Fruit fly (Drosophila melanogaster) whole organism, embryonic: ENCODE measurements around the gene CG9302.

Source experiments
- BtbVII ChIP-seq: fragments of 200-800 bp; sonication (Bioruptor generic); optimal IDR thresholded peaks from 3 replicates; lab custom pipeline; 2017; ENCODE audit warnings: missing biosample characterization, mild to moderate bottlenecking, missing genetic modification characterization
- CG11093 ChIP-seq: fragments of 200-800 bp; sonication (Bioruptor generic); IDR thresholded peaks from 3 replicates; pipeline ENCODE4 v1.3.6; 2022; ENCODE audit warnings: missing biosample characterization, missing genetic modification characterization
- CG11456 ChIP-seq: fragments of 200-800 bp; sonication (Bioruptor generic); IDR thresholded peaks from 3 replicates; pipeline ENCODE4 v1.3.6; 2022; ENCODE audit warnings: missing biosample characterization, missing genetic modification characterization
- CG11723 ChIP-seq: fragments of 200-800 bp; sonication (Bioruptor generic); optimal IDR thresholded peaks from 2 replicates; lab custom pipeline; 2017; ENCODE audit warnings: missing biosample characterization, mild to moderate bottlenecking, missing genetic modification characterization
- CG12155 ChIP-seq: fragments of 200-800 bp; sonication (Bioruptor generic); optimal IDR thresholded peaks from 3 replicates; lab custom pipeline; 2016; ENCODE audit warnings: missing biosample characterization, missing genetic modification characterization
- CG12659 ChIP-seq: fragments of 200-800 bp; sonication (Bioruptor generic); optimal IDR thresholded peaks from 3 replicates; lab custom pipeline; 2017; ENCODE audit warnings: mild to moderate bottlenecking, missing biosample characterization, missing genetic modification reagents, missing genetic modification characterization
- CG14710 ChIP-seq: fragments of 200-800 bp; sonication (Bioruptor generic); optimal IDR thresholded peaks from 3 replicates; lab custom pipeline; 2019; ENCODE audit warnings: missing biosample characterization, mild to moderate bottlenecking, missing genetic modification characterization, moderate library complexity
- CG17361 ChIP-seq: fragments of 200-800 bp; sonication (Bioruptor generic); IDR thresholded peaks from 3 replicates; pipeline ENCODE4 v1.3.6; 2022; ENCODE audit warnings: missing biosample characterization, missing genetic modification characterization
- CG2678 ChIP-seq: fragments of 200-800 bp; sonication (Bioruptor generic); optimal IDR thresholded peaks from 3 replicates; lab custom pipeline; 2019; ENCODE audit warnings: missing biosample characterization, mild to moderate bottlenecking, missing genetic modification characterization, moderate library complexity
- CG3407 ChIP-seq: fragments of 200-800 bp; sonication (Bioruptor generic); optimal IDR thresholded peaks from 2 replicates; lab custom pipeline; 2018; ENCODE audit warnings: missing biosample characterization, mild to moderate bottlenecking, missing genetic modification characterization
- CG3847 ChIP-seq: fragments of 200-800 bp; sonication (Bioruptor generic); IDR thresholded peaks from 2 replicates; pipeline ENCODE4 v1.3.6; 2022; ENCODE audit warnings: missing biosample characterization, missing genetic modification characterization
- CG3995 ChIP-seq: fragments of 200-800 bp; sonication (Bioruptor generic); optimal IDR thresholded peaks from 3 replicates; lab custom pipeline; 2016; ENCODE audit warnings: missing biosample characterization, missing genetic modification characterization
- CG6683 ChIP-seq: fragments of 200-800 bp; sonication (Bioruptor generic); optimal IDR thresholded peaks from 2 replicates; lab custom pipeline; 2017; ENCODE audit warnings: missing biosample characterization, mild to moderate bottlenecking, missing genetic modification characterization, missing genetic modification reagents
- CG7271 ChIP-seq: fragments of 200-800 bp; sonication (Bioruptor generic); optimal IDR thresholded peaks from 2 replicates; lab custom pipeline; 2018; ENCODE audit warnings: missing biosample characterization, mild to moderate bottlenecking, missing genetic modification characterization, moderate library complexity
- CG7372 ChIP-seq: fragments of 200-800 bp; sonication (Bioruptor generic); IDR thresholded peaks from 2 replicates; pipeline ENCODE4 v1.3.6; 2022; ENCODE audit warnings: missing biosample characterization, missing genetic modification characterization
- CG7839 ChIP-seq: fragments of 200-800 bp; sonication (Bioruptor generic); optimal IDR thresholded peaks from 3 replicates; lab custom pipeline; 2018; ENCODE audit warnings: missing biosample characterization, mild to moderate bottlenecking, missing genetic modification characterization, moderate library complexity
- CG7963 ChIP-seq: fragments of 200-800 bp; sonication (Bioruptor generic); IDR thresholded peaks from 3 replicates; pipeline ENCODE4 v1.3.6; 2022; ENCODE audit warnings: missing biosample characterization, missing genetic modification characterization; ENCODE audit not compliant: partially characterized antibody
- CG8388 ChIP-seq: fragments of 200-800 bp; sonication (Bioruptor generic); optimal IDR thresholded peaks from 2 replicates; lab custom pipeline; 2019; ENCODE audit warnings: missing biosample characterization, mild to moderate bottlenecking, missing genetic modification characterization, moderate library complexity
- CG9437 ChIP-seq: fragments of 200-800 bp; sonication (Bioruptor generic); optimal IDR thresholded peaks from 2 replicates; lab custom pipeline; 2018; ENCODE audit warnings: missing biosample characterization, mild to moderate bottlenecking, missing genetic modification characterization
- CG9609 ChIP-seq: fragments of 200-800 bp; sonication (Bioruptor generic); optimal IDR thresholded peaks from 3 replicates; lab custom pipeline; 2016; ENCODE audit warnings: missing biosample characterization, missing genetic modification characterization
- CkIIα-i1 ChIP-seq: fragments of 200-800 bp; sonication (Bioruptor generic); IDR thresholded peaks from 2 replicates; pipeline ENCODE4 v1.3.6; 2022; ENCODE audit warnings: missing biosample characterization, missing genetic modification characterization
- D19B ChIP-seq: fragments of 200-800 bp; sonication (Bioruptor generic); optimal IDR thresholded peaks from 2 replicates; lab custom pipeline; 2017; ENCODE audit warnings: missing biosample characterization, mild to moderate bottlenecking, missing genetic modification characterization
- Dll ChIP-seq: fragments of 200-800 bp; sonication (Bioruptor generic); IDR thresholded peaks from 4 replicates; pipeline ENCODE4 v1.3.6; 2022; ENCODE audit warnings: missing biosample characterization, missing genetic modification characterization; ENCODE audit not compliant: partially characterized antibody
- Eip74EF ChIP-seq, 2 experiments: fragments of 200-800 bp in 1 of 2; fragments of >200 bp in 1 of 2; sonication (Bioruptor generic) in 1 of 2; optimal IDR thresholded peaks; 2 replicates each; lab custom pipeline; 2017 to 2019; ENCODE audit warnings: missing biosample characterization in 2 of 2, missing genetic modification characterization in 2 of 2, mild to moderate bottlenecking in 1 of 2, moderate library complexity in 1 of 2
- Hand ChIP-seq: fragments of 200-800 bp; sonication (Bioruptor generic); optimal IDR thresholded peaks from 2 replicates; lab custom pipeline; 2017; ENCODE audit warnings: mild to moderate bottlenecking, missing biosample characterization, missing genetic modification reagents, missing genetic modification characterization
- Hmr ChIP-seq: fragments of 200-800 bp; sonication (Bioruptor generic); optimal IDR thresholded peaks from 3 replicates; lab custom pipeline; 2017; ENCODE audit warnings: mild to moderate bottlenecking, missing biosample characterization, missing genetic modification reagents, missing genetic modification characterization
- Jarid2 ChIP-seq: fragments of 200-800 bp; sonication (Bioruptor generic); optimal IDR thresholded peaks from 3 replicates; lab custom pipeline; 2017; ENCODE audit warnings: mild to moderate bottlenecking, missing biosample characterization, missing genetic modification reagents, missing genetic modification characterization
- NK7.1 ChIP-seq: fragments of 200-800 bp; sonication (Bioruptor generic); optimal IDR thresholded peaks from 3 replicates; lab custom pipeline; 2016; ENCODE audit warnings: missing biosample characterization, missing genetic modification characterization
- Sox102F ChIP-seq: fragments of 200-800 bp; sonication (Bioruptor generic); optimal IDR thresholded peaks from 2 replicates; lab custom pipeline; 2018; ENCODE audit warnings: missing biosample characterization, mild to moderate bottlenecking, missing genetic modification characterization, moderate library complexity
- dan ChIP-seq: fragments of 200-800 bp; sonication (Bioruptor generic); IDR thresholded peaks from 2 replicates; pipeline ENCODE4 v1.3.6; 2022; ENCODE audit warnings: missing biosample characterization, missing genetic modification characterization
- dati ChIP-seq: fragments of 200-800 bp; sonication (Bioruptor generic); IDR thresholded peaks from 2 replicates; pipeline ENCODE4 v1.3.6; 2022; ENCODE audit warnings: missing biosample characterization, missing genetic modification characterization
- gcm ChIP-seq: fragments of 200-800 bp; sonication (Bioruptor generic); optimal IDR thresholded peaks from 2 replicates; lab custom pipeline; 2019; ENCODE audit warnings: missing biosample characterization, mild to moderate bottlenecking, missing genetic modification characterization, moderate library complexity
- gcm2 ChIP-seq: fragments of 200-800 bp; sonication (Bioruptor generic); optimal IDR thresholded peaks from 2 replicates; lab custom pipeline; 2016; ENCODE audit warnings: missing biosample characterization, missing genetic modification characterization
- gt ChIP-seq: fragments of 200-800 bp; sonication (Bioruptor generic); IDR thresholded peaks from 2 replicates; pipeline ENCODE4 v1.3.6; 2022; ENCODE audit warnings: missing biosample characterization, missing genetic modification characterization
- hkb ChIP-seq, 2 experiments: fragments of 200-800 bp in 1 of 2; fragments of >200 bp in 1 of 2; sonication (Bioruptor generic) in 1 of 2; IDR thresholded peaks in 1 of 2; optimal IDR thresholded peaks in 1 of 2; 2 replicates each; pipeline versions ENCODE4 v1.3.6 to Lab custom; 2017 to 2022; ENCODE audit warnings: missing biosample characterization in 1 of 2, missing genetic modification characterization in 1 of 2
- inv ChIP-seq: fragments of 200-800 bp; sonication (Bioruptor generic); IDR thresholded peaks from 2 replicates; pipeline ENCODE4 v1.3.6; 2022; ENCODE audit warnings: missing biosample characterization, missing genetic modification characterization; ENCODE audit not compliant: partially characterized antibody
- kah ChIP-seq: fragments of 200-800 bp; sonication (Bioruptor generic); optimal IDR thresholded peaks from 2 replicates; lab custom pipeline; 2018; ENCODE audit warnings: missing biosample characterization, mild to moderate bottlenecking, missing genetic modification characterization
- knrl ChIP-seq: fragments of 200-800 bp; sonication (Bioruptor generic); IDR thresholded peaks from 3 replicates; pipeline ENCODE4 v1.3.6; 2022; ENCODE audit warnings: missing biosample characterization, missing genetic modification characterization; ENCODE audit not compliant: partially characterized antibody
- nerfin-2 ChIP-seq: fragments of 200-800 bp; sonication (Bioruptor generic); IDR thresholded peaks from 2 replicates; pipeline ENCODE4 v1.3.6; 2022; ENCODE audit warnings: missing biosample characterization, missing genetic modification characterization; ENCODE audit not compliant: partially characterized antibody
- odd ChIP-seq: fragments of 200-800 bp; sonication (Bioruptor generic); optimal IDR thresholded peaks from 2 replicates; lab custom pipeline; 2017; ENCODE audit warnings: missing biosample characterization, mild to moderate bottlenecking, missing genetic modification characterization
- pfk ChIP-seq: fragments of 200-800 bp; sonication (Bioruptor generic); optimal IDR thresholded peaks from 2 replicates; lab custom pipeline; 2018; ENCODE audit warnings: missing biosample characterization, mild to moderate bottlenecking, missing genetic modification characterization, moderate library complexity
- sd ChIP-seq: fragments of 200-800 bp; sonication (Bioruptor generic); optimal IDR thresholded peaks from 3 replicates; lab custom pipeline; 2018; ENCODE audit warnings: missing biosample characterization, mild to moderate bottlenecking, missing genetic modification characterization, moderate library complexity
- seq ChIP-seq: fragments of 200-800 bp; sonication (Bioruptor generic); IDR thresholded peaks from 2 replicates; pipeline ENCODE4 v1.3.6; 2022; ENCODE audit warnings: missing biosample characterization, missing genetic modification characterization
- slp2 ChIP-seq: fragments of 200-800 bp; sonication (Bioruptor generic); optimal IDR thresholded peaks from 2 replicates; lab custom pipeline; 2016; ENCODE audit warnings: missing biosample characterization, missing genetic modification characterization
- sna ChIP-seq: fragments of 200-800 bp; sonication (Bioruptor generic); IDR thresholded peaks from 2 replicates; pipeline ENCODE4 v1.3.6; 2022; ENCODE audit warnings: missing biosample characterization, missing genetic modification characterization; ENCODE audit not compliant: partially characterized antibody
- sr ChIP-seq: fragments of 200-800 bp; sonication (Bioruptor generic); IDR thresholded peaks from 3 replicates; pipeline ENCODE4 v1.3.6; 2022; ENCODE audit warnings: missing biosample characterization, missing genetic modification characterization
- stc ChIP-seq: fragments of 200-800 bp; sonication (Bioruptor generic); IDR thresholded peaks from 2 replicates; pipeline ENCODE4 v1.3.6; 2022; ENCODE audit warnings: missing biosample characterization, missing genetic modification characterization
- tin ChIP-seq: fragments of 200-800 bp; sonication (Bioruptor generic); optimal IDR thresholded peaks from 3 replicates; lab custom pipeline; 2016; ENCODE audit warnings: missing biosample characterization, missing genetic modification characterization
- tio ChIP-seq: fragments of 200-800 bp; sonication (Bioruptor generic); optimal IDR thresholded peaks from 2 replicates; lab custom pipeline; 2017; ENCODE audit warnings: missing biosample characterization, missing genetic modification characterization, inconsistent platforms

Gene CG9302

dm6 chr2L:13394903-13395302 is 16.6 kb upstream of the CG9302 start, which contains the start of gene RpL24 (continued):
- TF ChIP-seq nerfin-2 (GFP tag; lab: Robert Waterston, UW) (no peak), hkb (optimal IDR thresholded peaks at IDR 0.05; lab: Kevin White, UChicago) (no peak), hkb (GFP tag; IDR thresholded peaks at IDR 0.05; lab: Robert Waterston, UW) (peak; percentile 94), sna (GFP tag; lab: Robert Waterston, UW) (no peak), dan (GFP tag; lab: Robert Waterston, UW) (no peak), CG3995 (peak; percentile 79), Hmr (GFP tag; lab: Kevin White, UChicago) (peak; percentile 97), BtbVII (GFP tag; lab: Kevin White, UChicago) (peak; percentile 96), pfk (GFP tag; lab: Kevin White, UChicago) (peak; percentile 85), gt (GFP tag; lab: Robert Waterston, UW) (no peak), CG9437 (GFP tag; lab: Kevin White, UChicago) (peak; percentile 75), CG12155 (GFP tag; lab: Kevin White, UChicago) (peak; percentile 71), seq (GFP tag; lab: Robert Waterston, UW) (peak; percentile 80), Jarid2 (peak; percentile 80), Eip74EF (GFP tag; optimal IDR thresholded peaks at IDR 0.05; lab: Kevin White, UChicago) (peak in 1 of 2 experiments; percentile 88), CG14710 (tag; lab: Kevin White, UChicago) (peak; percentile 84), Sox102F (peak; percentile 70), NK7.1 (GFP tag; lab: Kevin White, UChicago) (peak; percentile 89), D19B (peak; percentile 80), tio (GFP tag; lab: Kevin White, UChicago) (no peak), inv (no peak), CG9609 (peak; percentile 85), CG7963 (GFP tag; lab: Robert Waterston, UW) (no peak), stc (GFP tag; lab: Robert Waterston, UW) (peak; percentile 88), CkIIα-i1 (GFP tag; lab: Robert Waterston, UW) (no peak), CG7839 (tag; lab: Kevin White, UChicago) (peak; percentile 86), gcm (GFP tag; lab: Kevin White, UChicago) (peak; percentile 88), CG11723 (peak; percentile 92), CG2678 (peak; percentile 82), CG8388 (GFP tag; lab: Kevin White, UChicago) (peak; percentile 87), sr (GFP tag; lab: Robert Waterston, UW) (peak; percentile 93), odd (peak; percentile 96), CG3407 (GFP tag; lab: Kevin White, UChicago) (peak; percentile 90), CG12659 (peak; percentile 95), sd (tag; lab: Kevin White, UChicago) (no peak), CG11456 (GFP tag; lab: Robert Waterston, UW) (peak; percentile 94), CG17361 (GFP tag; lab: Robert Waterston, UW) (peak; percentile 83), CG7271 (tag; lab: Kevin White, UChicago) (peak; percentile 98), knrl (GFP tag; lab: Robert Waterston, UW) (no peak; the same call in 2 of the 3 replicates), kah (GFP tag; lab: Kevin White, UChicago) (peak; percentile 92), gcm2 (GFP tag; lab: Kevin White, UChicago) (peak; percentile 90), CG6683 (GFP tag; lab: Kevin White, UChicago) (peak; percentile 90), Hand (GFP tag; lab: Kevin White, UChicago) (peak; percentile 88), Dll (GFP tag; lab: Robert Waterston, UW) (no peak), CG11093 (GFP tag; lab: Robert Waterston, UW) (no peak; the same call in 2 of the 3 replicates), CG3847 (peak; percentile 87), CG7372 (GFP tag; lab: Robert Waterston, UW) (peak; percentile 64; the same call in 1 of the 2 replicates), dati (GFP tag; lab: Robert Waterston, UW) (peak; percentile 78; the same call in 1 of the 2 replicates), slp2 (peak; percentile 80), tin (GFP tag; lab: Kevin White, UChicago) (peak; percentile 88)
